Worm (Caenorhabditis elegans): ENCODE measurements around the gene T01D1.4.
A peak's percentile ranks its signal among the peaks of the same experiment; 100 is the strongest.

The T01D1.4 gene

DNA sequence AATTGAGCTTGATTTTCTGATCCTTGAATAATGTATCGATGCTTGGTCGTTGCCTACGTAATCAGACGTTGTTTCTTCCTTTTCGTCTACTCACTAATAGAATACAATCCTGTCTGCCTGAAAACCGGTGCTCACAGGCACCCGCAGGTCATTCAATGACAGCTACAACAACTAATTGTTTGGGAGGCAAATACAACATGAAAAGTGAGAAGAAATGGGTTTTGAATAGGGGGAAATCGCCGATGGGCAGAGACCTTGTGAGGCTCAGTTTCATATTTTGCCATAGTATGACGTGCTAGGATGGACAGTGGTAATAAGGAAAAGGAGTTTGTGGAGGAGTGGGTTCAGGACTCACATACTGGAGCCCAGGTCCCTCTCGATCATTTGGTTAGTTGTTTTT, 17.8 kb upstream of the T01D1.4 start, which contains the start of gene chs-2:
Gene chs-2, plus strand, starts transcription at position 301 of the 400 bp plus-strand sequence.
- TF ChIP-seq lin-39 (tag; optimal IDR thresholded peaks at IDR 0.05): no peak
- TF ChIP-seq ztf-11 (tag; optimal IDR thresholded peaks at IDR 0.05): no peak
- TF ChIP-seq fkh-10 (GFP tag; optimal IDR thresholded peaks at IDR 0.05): no peak
- TF ChIP-seq C04F5.9 (tag; optimal IDR thresholded peaks at IDR 0.05): no peak
- no peak for TF ChIP-seq efl-1 (optimal IDR thresholded peaks at IDR 0.05)
- peak in 1 of 2 experiments; percentile 52 for TF ChIP-seq efl-1 (GFP tag; optimal IDR thresholded peaks at IDR 0.05 in 1 of 2)
- TF ChIP-seq nhr-28 (tag; optimal IDR thresholded peaks at IDR 0.05): no peak
- no peak for TF ChIP-seq ama-1 (optimal IDR thresholded peaks at IDR 0.05)

DNA sequence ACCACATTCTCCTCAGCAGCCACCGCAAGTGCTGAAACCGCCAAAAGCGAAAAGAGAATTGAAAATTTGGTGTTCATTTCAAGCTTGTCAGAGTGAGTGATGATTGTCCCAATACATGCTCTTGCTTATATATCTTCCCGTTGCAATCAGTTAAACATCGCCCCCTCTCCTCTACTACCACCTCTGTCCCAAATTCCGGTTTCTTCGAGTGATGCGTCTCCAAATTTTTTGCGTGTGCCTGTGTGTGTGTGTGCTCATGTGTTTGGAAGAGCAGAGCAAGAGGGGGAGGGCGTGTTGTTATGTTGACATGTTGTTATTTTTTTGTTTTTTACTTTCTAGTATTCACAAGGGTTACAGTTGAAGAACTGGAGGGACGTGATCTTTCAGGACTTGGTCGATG, 15.6 kb upstream of the T01D1.4 start, which contains the start of gene abu-11:
Gene abu-11, minus strand, starts transcription at position 101 of the 400 bp plus-strand sequence.
- TF ChIP-seq zag-1 (tag; optimal IDR thresholded peaks at IDR 0.05): no peak
- TF ChIP-seq sox-4 (tag; optimal IDR thresholded peaks at IDR 0.05): no peak

DNA sequence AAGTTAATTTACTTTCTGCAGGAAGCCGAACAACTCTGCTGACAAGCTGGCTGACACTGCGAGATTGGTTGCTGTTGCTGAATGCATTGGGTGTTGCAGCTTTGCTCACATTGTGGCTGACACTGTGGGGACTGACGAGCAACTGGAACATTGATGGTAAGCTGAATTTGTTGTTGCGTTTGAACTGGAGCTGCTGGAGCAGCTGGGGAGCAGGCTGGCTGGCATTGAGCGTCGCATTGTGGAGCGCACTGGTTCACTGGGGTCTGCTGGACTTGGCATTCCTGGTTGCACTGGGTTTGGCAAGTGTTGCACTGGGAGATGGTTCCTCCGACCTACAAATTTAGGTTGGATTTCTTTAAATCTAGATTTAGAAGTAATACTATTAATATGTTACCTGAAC, 13.7 kb upstream of the T01D1.4 start:
- TF ChIP-seq F16B12.6 (tag; optimal IDR thresholded peaks at IDR 0.05) (no peak), sox-4 (tag; optimal IDR thresholded peaks at IDR 0.05) (no peak), lin-39 (tag; optimal IDR thresholded peaks at IDR 0.05) (no peak), jun-1 (tag; optimal IDR thresholded peaks at IDR 0.05) (no peak), nhr-12 (tag; optimal IDR thresholded peaks at IDR 0.05) (no peak), rnt-1 (tag; optimal IDR thresholded peaks at IDR 0.05) (no peak), ceh-8 (GFP tag; optimal IDR thresholded peaks at IDR 0.05) (no peak), nhr-19 (GFP tag; conservative IDR thresholded peaks at IDR 0.05) (no peak)

DNA sequence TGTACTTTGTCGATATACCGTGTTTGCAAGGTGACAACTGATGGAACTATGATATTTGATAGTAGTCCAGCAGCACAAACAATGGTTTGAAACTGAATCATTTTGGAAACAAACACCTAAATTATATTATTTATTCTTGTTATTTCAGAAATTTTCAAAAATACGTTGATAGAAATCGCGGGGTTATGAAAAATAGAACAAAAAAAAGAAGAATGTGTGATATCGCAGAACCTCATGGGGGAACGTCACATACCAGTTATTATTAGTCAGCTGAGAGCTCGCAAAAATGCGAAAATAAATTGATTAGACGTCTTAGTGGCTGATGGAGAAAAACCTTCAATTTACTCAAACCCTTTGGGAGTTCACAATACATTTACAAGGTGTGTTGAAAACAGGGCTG, 10.1 kb upstream of the T01D1.4 start, which contains the start of gene T01D1.5:
Gene T01D1.5, minus strand, starts transcription at position 101 of the 400 bp plus-strand sequence.
- no peak for TF ChIP-seq efl-1 (optimal IDR thresholded peaks at IDR 0.05)
- TF ChIP-seq efl-1 (GFP tag; optimal IDR thresholded peaks at IDR 0.05 in 1 of 2): peak in 1 of 2 experiments; percentile 6
- TF ChIP-seq sup-37 (GFP tag; optimal IDR thresholded peaks at IDR 0.05): no peak

DNA sequence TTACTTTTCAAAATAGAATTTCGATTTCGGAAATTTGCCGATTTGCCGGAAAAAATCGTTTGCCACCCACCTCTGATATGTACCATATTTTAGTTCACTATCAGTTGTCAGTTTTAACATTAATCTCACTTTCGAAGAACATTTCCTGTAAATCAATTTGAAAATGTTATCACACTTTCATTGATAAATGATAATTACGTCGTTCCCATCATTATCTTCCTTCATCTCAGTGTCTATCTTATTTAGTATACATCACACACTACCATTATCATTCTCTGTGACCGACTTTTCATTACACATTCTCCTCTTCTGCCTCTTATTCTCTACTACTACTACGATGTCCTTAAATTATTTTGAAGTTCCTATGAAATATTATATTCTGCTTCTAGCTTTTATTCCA, 7.6 kb upstream of the T01D1.4 start, which contains the start of gene T01D1.8:
Gene T01D1.8, plus strand, starts transcription at position 236 of the 400 bp plus-strand sequence.
- TF ChIP-seq ama-1 (optimal IDR thresholded peaks at IDR 0.05): no peak
- TF ChIP-seq blmp-1 (tag; optimal IDR thresholded peaks at IDR 0.05): peak; percentile 66
- no peak for TF ChIP-seq lin-15B (tag; optimal IDR thresholded peaks at IDR 0.05)
- TF ChIP-seq unc-130 (tag; optimal IDR thresholded peaks at IDR 0.05): no peak

DNA sequence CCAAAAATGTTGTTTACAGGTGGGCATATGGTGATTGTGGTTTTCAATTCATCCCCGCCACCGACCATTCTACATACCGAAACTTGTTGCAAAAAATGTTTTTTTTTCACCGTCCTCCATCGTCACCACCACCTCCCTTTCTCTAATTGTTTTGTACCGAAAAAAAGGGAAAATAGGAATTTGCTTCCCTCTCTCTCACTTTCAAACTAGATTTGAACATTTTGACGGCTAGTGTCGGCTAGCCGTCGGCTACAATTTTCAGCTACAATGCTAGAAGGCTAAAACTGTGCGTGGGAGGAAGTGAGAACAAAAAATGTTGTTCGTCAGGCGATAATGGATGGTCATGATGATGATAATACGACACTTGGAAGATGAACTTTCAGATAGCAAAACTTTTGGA, 747 bp downstream of the T01D1.4 start:
- TF ChIP-seq alr-1 (tag; optimal IDR thresholded peaks at IDR 0.05; ENCODE audit: borderline replicate concordance) (no peak), blmp-1 (tag; optimal IDR thresholded peaks at IDR 0.05) (peak; percentile 80), hlh-17 (GFP tag; optimal IDR thresholded peaks at IDR 0.05; ENCODE audit: borderline replicate concordance) (no peak), efl-1 (optimal IDR thresholded peaks at IDR 0.05) (no peak), efl-1 (GFP tag; optimal IDR thresholded peaks at IDR 0.05 in 1 of 2) (peak in 1 of 2 experiments; percentile 54), dsc-1 (tag; optimal IDR thresholded peaks at IDR 0.05) (no peak)

DNA sequence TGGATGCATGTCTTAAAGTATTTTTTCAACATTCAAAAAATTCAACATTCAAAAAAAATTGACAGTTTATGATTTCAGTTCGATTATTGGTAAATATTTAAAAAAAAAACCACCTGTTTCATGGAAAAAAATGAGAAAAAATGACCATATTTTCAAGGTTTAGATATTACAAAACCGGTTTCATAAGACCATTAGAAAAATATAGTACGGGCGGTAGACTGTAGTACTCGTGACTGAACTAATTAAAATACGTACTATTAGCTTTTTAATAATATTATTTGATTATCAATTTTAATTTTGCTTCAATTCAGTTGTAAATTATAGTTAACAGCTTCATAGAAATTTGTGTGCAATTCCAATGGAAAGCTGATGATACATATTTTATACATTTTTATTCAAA, 2.3 kb downstream of the T01D1.4 start:
- TF ChIP-seq zag-1 (tag; optimal IDR thresholded peaks at IDR 0.05): no peak
- no peak for TF ChIP-seq irx-1 (tag; optimal IDR thresholded peaks at IDR 0.05)
- no peak for TF ChIP-seq ceh-90 (tag; optimal IDR thresholded peaks at IDR 0.05)
- TF ChIP-seq xbp-1 (tag; optimal IDR thresholded peaks at IDR 0.05): no peak
- TF ChIP-seq ceh-82 (tag; optimal IDR thresholded peaks at IDR 0.05): no peak
- no peak for TF ChIP-seq elt-2 (tag; optimal IDR thresholded peaks at IDR 0.05)
- TF ChIP-seq efl-3 (GFP tag; optimal IDR thresholded peaks at IDR 0.05): no peak
- no peak for TF ChIP-seq mdl-1 (tag; optimal IDR thresholded peaks at IDR 0.05)
- TF ChIP-seq mab-9 (GFP tag; IDR thresholded peaks at IDR 0.05): no peak
- TF ChIP-seq aha-1 (tag; optimal IDR thresholded peaks at IDR 0.05): no peak
- TF ChIP-seq ces-1 (GFP tag; optimal IDR thresholded peaks at IDR 0.05): no peak
- no peak for TF ChIP-seq rnt-1 (tag; optimal IDR thresholded peaks at IDR 0.05)
- TF ChIP-seq nhr-77 (tag; optimal IDR thresholded peaks at IDR 0.05): no peak
- peak; percentile 69 for TF ChIP-seq nhr-85 (tag)
- TF ChIP-seq blmp-1 (tag; optimal IDR thresholded peaks at IDR 0.05): no peak
- TF ChIP-seq fkh-8 (tag; optimal IDR thresholded peaks at IDR 0.05): no peak
- peak in 1 of 6 experiments; percentile 8 for TF ChIP-seq elt-3 (tag; optimal IDR thresholded peaks at IDR 0.05)
- no peak for TF ChIP-seq fos-1 (tag; optimal IDR thresholded peaks at IDR 0.05)
- TF ChIP-seq nhr-19 (GFP tag; conservative IDR thresholded peaks at IDR 0.05): no peak
- TF ChIP-seq F16B12.6 (tag; optimal IDR thresholded peaks at IDR 0.05): no peak
- no peak for TF ChIP-seq nhr-47 (tag; optimal IDR thresholded peaks at IDR 0.05)
- no peak for TF ChIP-seq fkh-10 (GFP tag; optimal IDR thresholded peaks at IDR 0.05)
- no peak for TF ChIP-seq lin-15B (tag; optimal IDR thresholded peaks at IDR 0.05)
- no peak for TF ChIP-seq nhr-12 (tag; optimal IDR thresholded peaks at IDR 0.05)
- TF ChIP-seq isw-1 (GFP tag; IDR thresholded peaks at IDR 0.05): no peak
- TF ChIP-seq hlh-17 (GFP tag; optimal IDR thresholded peaks at IDR 0.05; ENCODE audit: borderline replicate concordance): no peak

Measured in whole organism, L1 larva.